Fruit fly (Drosophila melanogaster) whole organism, embryonic: ENCODE results near the gene CG42795.
A peak's percentile ranks its signal among the peaks of the same experiment; 100 is the strongest.

Source experiments
- ATbp ChIP-seq: fragments of 200-800 bp; sonication (Bioruptor generic); optimal IDR thresholded peaks from 2 replicates; lab custom pipeline; 2017; ENCODE audit warnings: missing biosample characterization, mild to moderate bottlenecking, missing genetic modification characterization, missing genetic modification reagents
- Ada2b ChIP-seq: fragments of 200-800 bp; sonication (Bioruptor generic); IDR thresholded peaks from 2 replicates; pipeline ENCODE4 v1.3.6; 2022; ENCODE audit warnings: missing biosample characterization, missing genetic modification characterization
- Asciz ChIP-seq: fragments of 200-800 bp; sonication (Bioruptor generic); optimal IDR thresholded peaks from 2 replicates; lab custom pipeline; 2017; ENCODE audit warnings: missing biosample characterization, mild to moderate bottlenecking, missing genetic modification characterization, missing genetic modification reagents
- B-H1 ChIP-seq: fragments of 200-800 bp; sonication (Bioruptor generic); IDR thresholded peaks from 3 replicates; pipeline ENCODE4 v1.3.6; 2022; ENCODE audit warnings: missing biosample characterization, missing genetic modification characterization
- BEAF-32 ChIP-seq: fragments of 200-800 bp; sonication (Bioruptor generic); optimal IDR thresholded peaks from 3 replicates; lab custom pipeline; 2017; ENCODE audit warnings: missing biosample characterization, missing genetic modification characterization, mild to moderate bottlenecking, moderate library complexity, missing genetic modification reagents
- Bteb2 ChIP-seq: fragments of 200-800 bp; sonication (Bioruptor generic); optimal IDR thresholded peaks from 2 replicates; lab custom pipeline; 2016; ENCODE audit warnings: missing biosample characterization, missing genetic modification characterization
- CG10209 ChIP-seq: fragments of 200-800 bp; sonication (Bioruptor generic); optimal IDR thresholded peaks from 3 replicates; lab custom pipeline; 2017; ENCODE audit warnings: missing biosample characterization, mild to moderate bottlenecking, missing genetic modification characterization, missing genetic modification reagents
- CG10543 ChIP-seq: fragments of 200-800 bp; sonication (Bioruptor generic); optimal IDR thresholded peaks from 3 replicates; lab custom pipeline; 2017; ENCODE audit warnings: missing biosample characterization, mild to moderate bottlenecking, missing genetic modification characterization, moderate library complexity
- CG12071 ChIP-seq: fragments of 200-800 bp; sonication (Bioruptor generic); optimal IDR thresholded peaks from 3 replicates; lab custom pipeline; 2018; ENCODE audit warnings: missing biosample characterization, mild to moderate bottlenecking, missing genetic modification characterization
- CG12236 ChIP-seq: fragments of 200-800 bp; sonication (Bioruptor generic); optimal IDR thresholded peaks from 2 replicates; lab custom pipeline; 2016; ENCODE audit warnings: missing biosample characterization, missing genetic modification characterization
- CG13894 ChIP-seq: fragments of 200-800 bp; sonication (Bioruptor generic); optimal IDR thresholded peaks from 3 replicates; lab custom pipeline; 2018; ENCODE audit warnings: missing biosample characterization, mild to moderate bottlenecking, missing genetic modification characterization, moderate library complexity
- CG14050 ChIP-seq: fragments of 200-800 bp; sonication (Bioruptor generic); IDR thresholded peaks from 3 replicates; pipeline ENCODE4 v1.3.6; 2022; ENCODE audit warnings: missing biosample characterization, missing genetic modification characterization
- CG1602 ChIP-seq: fragments of 200-800 bp; sonication (Bioruptor generic); optimal IDR thresholded peaks from 3 replicates; lab custom pipeline; 2016; ENCODE audit warnings: missing biosample characterization, missing genetic modification characterization
- CG1603 ChIP-seq: fragments of 200-800 bp; sonication (Bioruptor generic); optimal IDR thresholded peaks from 2 replicates; lab custom pipeline; 2019; ENCODE audit warnings: missing biosample characterization, mild to moderate bottlenecking, missing genetic modification characterization, moderate library complexity
- CG18764 ChIP-seq: fragments of 200-800 bp; sonication (Bioruptor generic); optimal IDR thresholded peaks from 3 replicates; lab custom pipeline; 2016; ENCODE audit warnings: missing biosample characterization, missing genetic modification characterization
- CG2199 ChIP-seq: fragments of 200-800 bp; sonication (Bioruptor generic); IDR thresholded peaks from 3 replicates; pipeline ENCODE4 v1.3.6; 2022; ENCODE audit warnings: missing biosample characterization, missing genetic modification characterization
- CG2889 ChIP-seq: fragments of 200-800 bp; sonication (Bioruptor generic); IDR thresholded peaks from 3 replicates; pipeline ENCODE4 v1.3.6; 2022; ENCODE audit warnings: missing biosample characterization, missing genetic modification characterization
- CG34224 ChIP-seq: fragments of 200-800 bp; sonication (Bioruptor generic); IDR thresholded peaks from 3 replicates; pipeline ENCODE4 v1.3.6; 2022; ENCODE audit warnings: missing biosample characterization, missing genetic modification characterization; ENCODE audit not compliant: partially characterized antibody
- CG4328 ChIP-seq: fragments of 200-800 bp; sonication (Bioruptor generic); optimal IDR thresholded peaks from 3 replicates; lab custom pipeline; 2017; ENCODE audit warnings: missing biosample characterization, missing genetic modification reagents, missing genetic modification characterization
- CG4730 ChIP-seq: fragments of 200-800 bp; sonication (Bioruptor generic); IDR thresholded peaks from 2 replicates; pipeline ENCODE4 v1.3.6; 2022; ENCODE audit warnings: missing biosample characterization, missing genetic modification characterization
- CG4820 ChIP-seq: fragments of 200-800 bp; sonication (Bioruptor generic); optimal IDR thresholded peaks from 3 replicates; lab custom pipeline; 2016; ENCODE audit warnings: missing biosample characterization, missing genetic modification characterization
- CG4854 ChIP-seq: fragments of 200-800 bp; sonication (Bioruptor generic); optimal IDR thresholded peaks from 2 replicates; lab custom pipeline; 2016; ENCODE audit warnings: missing biosample characterization, missing genetic modification characterization, inconsistent platforms
- CG6272 ChIP-seq: fragments of 200-800 bp; sonication (Bioruptor generic); IDR thresholded peaks from 2 replicates; pipeline ENCODE4 v1.3.6; 2022; ENCODE audit warnings: missing biosample characterization, missing genetic modification characterization
- CG6854 ChIP-seq: fragments of 200-800 bp; sonication (Bioruptor generic); optimal IDR thresholded peaks from 3 replicates; lab custom pipeline; 2017; ENCODE audit warnings: missing biosample characterization, mild to moderate bottlenecking, missing genetic modification characterization
- Ets97D ChIP-seq: fragments of 200-800 bp; sonication (Bioruptor generic); optimal IDR thresholded peaks from 3 replicates; lab custom pipeline; 2016; ENCODE audit warnings: missing biosample characterization, missing genetic modification characterization
- Max ChIP-seq: fragments of 200-800 bp; sonication (Bioruptor generic); optimal IDR thresholded peaks from 2 replicates; lab custom pipeline; 2016; ENCODE audit warnings: missing biosample characterization, mild to moderate bottlenecking, missing genetic modification characterization
- Med ChIP-seq: fragments of 200-800 bp; sonication (Bioruptor generic); peaks from one replicate; lab custom pipeline; 2016; ENCODE audit warnings: missing biosample characterization, missing genetic modification characterization, mild to moderate bottlenecking, inconsistent platforms, moderate library complexity
- Nf-YA ChIP-seq: fragments of 200-800 bp; sonication (Bioruptor generic); IDR thresholded peaks from 2 replicates; pipeline ENCODE4 v1.3.6; 2022; ENCODE audit warnings: missing biosample characterization, missing genetic modification characterization
- Pdp1 ChIP-seq, 2 experiments: fragments of 200-800 bp; sonication (Bioruptor generic); optimal IDR thresholded peaks; 3 replicates each; lab custom pipeline; 2016; ENCODE audit warnings: missing biosample characterization in 2 of 2, missing genetic modification characterization in 2 of 2, mild to moderate bottlenecking in 1 of 2, moderate library complexity in 1 of 2
- Scr ChIP-seq: fragments of 200-800 bp; sonication (Bioruptor generic); IDR thresholded peaks from 2 replicates; pipeline ENCODE4 v1.3.6; 2022; ENCODE audit warnings: missing biosample characterization, missing genetic modification characterization; ENCODE audit not compliant: partially characterized antibody
- Side ChIP-seq: fragments of 200-800 bp; sonication (Bioruptor generic); optimal IDR thresholded peaks from 2 replicates; lab custom pipeline; 2016; ENCODE audit warnings: missing biosample characterization, missing genetic modification characterization
- Sox100B ChIP-seq: fragments of 200-800 bp; sonication (Bioruptor generic); optimal IDR thresholded peaks from 3 replicates; lab custom pipeline; 2018; ENCODE audit warnings: missing biosample characterization, mild to moderate bottlenecking, missing genetic modification characterization
- Sox102F ChIP-seq: fragments of 200-800 bp; sonication (Bioruptor generic); optimal IDR thresholded peaks from 2 replicates; lab custom pipeline; 2018; ENCODE audit warnings: missing biosample characterization, mild to moderate bottlenecking, missing genetic modification characterization, moderate library complexity
- Spps ChIP-seq: fragments of 200-800 bp; sonication (Bioruptor generic); optimal IDR thresholded peaks from 2 replicates; lab custom pipeline; 2018; ENCODE audit warnings: missing biosample characterization, mild to moderate bottlenecking, missing genetic modification characterization
- Ssrp ChIP-seq: fragments of 200-800 bp; sonication (Bioruptor generic); optimal IDR thresholded peaks from 2 replicates; lab custom pipeline; 2018; ENCODE audit warnings: missing biosample characterization, mild to moderate bottlenecking, missing genetic modification characterization, moderate library complexity
- Tbp ChIP-seq: fragments of >200 bp; optimal IDR thresholded peaks from 2 replicates; lab custom pipeline; 2018; ENCODE audit warnings: missing biosample characterization, missing genetic modification characterization
- Usf ChIP-seq: fragments of 200-800 bp; sonication (Bioruptor generic); optimal IDR thresholded peaks from 2 replicates; lab custom pipeline; 2017; ENCODE audit warnings: missing genotype, missing biosample characterization, missing genetic modification characterization
- amos ChIP-seq: fragments of 200-800 bp; sonication (Bioruptor generic); IDR thresholded peaks from 2 replicates; pipeline ENCODE4 v1.3.6; 2022; ENCODE audit warnings: missing biosample characterization, missing genetic modification characterization; ENCODE audit not compliant: partially characterized antibody
- chinmo ChIP-seq: fragments of 200-800 bp; sonication (Bioruptor generic); IDR thresholded peaks from 4 replicates; pipeline ENCODE4 v1.3.6; 2022; ENCODE audit warnings: missing biosample characterization, missing genetic modification characterization; ENCODE audit not compliant: partially characterized antibody
- disco-r ChIP-seq: fragments of 200-800 bp; sonication (Bioruptor generic); optimal IDR thresholded peaks from 2 replicates; lab custom pipeline; 2016; ENCODE audit warnings: missing biosample characterization, missing genetic modification characterization
- fru ChIP-seq: fragments of >200 bp; optimal IDR thresholded peaks from 2 replicates; lab custom pipeline; 2017
- her ChIP-seq: fragments of 200-800 bp; sonication (Bioruptor generic); optimal IDR thresholded peaks from 2 replicates; lab custom pipeline; 2016; ENCODE audit warnings: missing biosample characterization, missing genetic modification characterization
- ind ChIP-seq: fragments of 200-800 bp; sonication (Bioruptor generic); optimal IDR thresholded peaks from 3 replicates; lab custom pipeline; 2016; ENCODE audit warnings: missing biosample characterization, missing genetic modification characterization
- klu ChIP-seq: fragments of 200-800 bp; sonication (Bioruptor generic); IDR thresholded peaks from 2 replicates; pipeline ENCODE4 v1.3.6; 2022; ENCODE audit warnings: missing biosample characterization, missing genetic modification characterization
- seq ChIP-seq: fragments of 200-800 bp; sonication (Bioruptor generic); IDR thresholded peaks from 2 replicates; pipeline ENCODE4 v1.3.6; 2022; ENCODE audit warnings: missing biosample characterization, missing genetic modification characterization
- slbo ChIP-seq: fragments of 200-800 bp; sonication (Bioruptor generic); IDR thresholded peaks from 2 replicates; pipeline ENCODE4 v1.3.6; 2022; ENCODE audit warnings: missing biosample characterization, missing genetic modification characterization
- so ChIP-seq: fragments of 200-800 bp; sonication (Bioruptor generic); IDR thresholded peaks from 3 replicates; pipeline ENCODE4 v1.3.6; 2022; ENCODE audit warnings: missing biosample characterization, missing genetic modification characterization
- tx ChIP-seq: fragments of 200-800 bp; sonication (Bioruptor generic); optimal IDR thresholded peaks from 2 replicates; lab custom pipeline; 2016; ENCODE audit warnings: missing biosample characterization, missing genetic modification characterization
- vvl ChIP-seq: fragments of 200-800 bp; sonication (Bioruptor generic); IDR thresholded peaks from 2 replicates; pipeline ENCODE4 v1.3.6; 2022; ENCODE audit warnings: missing biosample characterization, missing genetic modification characterization
- wor ChIP-seq: fragments of 200-800 bp; sonication (Bioruptor generic); IDR thresholded peaks from 2 replicates; pipeline ENCODE4 v1.3.6; 2022; ENCODE audit warnings: missing biosample characterization, missing genetic modification characterization

The CG42795 gene

DNA sequence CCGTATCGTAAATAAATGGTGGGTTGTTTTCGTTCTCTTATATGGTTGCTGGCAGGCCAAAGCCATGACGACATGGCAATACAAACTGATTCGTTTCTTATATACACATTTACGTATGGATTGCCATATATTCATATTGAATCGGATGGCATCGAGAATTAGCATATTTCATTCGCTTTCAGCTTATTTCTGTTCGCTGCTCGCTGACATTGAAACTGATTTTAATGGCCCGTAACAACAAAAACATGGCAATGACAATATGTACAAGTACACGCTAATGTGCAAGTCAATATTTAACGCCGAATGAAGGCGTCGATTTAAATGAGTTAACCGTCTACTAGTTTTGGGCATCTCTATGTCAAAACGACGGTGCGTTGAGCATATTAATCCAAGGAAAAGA is 39.5 kb upstream of the CG42795 start (continued):
- TF ChIP-seq chinmo = peak; percentile 52; the same call in 1 of the 4 replicates
- peak; percentile 28 for TF ChIP-seq CG13894 (tag; lab: Kevin White, UChicago)
- no peak for TF ChIP-seq Side (GFP tag; lab: Kevin White, UChicago)
- no peak for TF ChIP-seq CG6272 (GFP tag; lab: Robert Waterston, UW)
- TF ChIP-seq CG4820 (GFP tag; lab: Kevin White, UChicago) = no peak
- TF ChIP-seq CG2889 (GFP tag; lab: Robert Waterston, UW) = no peak
- TF ChIP-seq CG6854 = peak; percentile 2
- 0 out of 3 replicates have a peak, but pooled peaks have one; percentile 61 for TF ChIP-seq so (GFP tag; lab: Robert Waterston, UW)
- peak; percentile 22 for TF ChIP-seq CG4328 (GFP tag; lab: Kevin White, UChicago)
- TF ChIP-seq Asciz = peak; percentile 55
- no peak for TF ChIP-seq Spps (tag; lab: Kevin White, UChicago)
- TF ChIP-seq Med (GFP tag; lab: Kevin White, UChicago) = peak; percentile 84
- peak; percentile 63 for TF ChIP-seq ATbp (GFP tag; lab: Kevin White, UChicago)
- peak; percentile 61 for TF ChIP-seq CG10543 (GFP tag; lab: Kevin White, UChicago)
- TF ChIP-seq CG10209 (GFP tag; lab: Kevin White, UChicago) = peak; percentile 50
- TF ChIP-seq CG4730 (GFP tag; lab: Robert Waterston, UW) = no peak

DNA sequence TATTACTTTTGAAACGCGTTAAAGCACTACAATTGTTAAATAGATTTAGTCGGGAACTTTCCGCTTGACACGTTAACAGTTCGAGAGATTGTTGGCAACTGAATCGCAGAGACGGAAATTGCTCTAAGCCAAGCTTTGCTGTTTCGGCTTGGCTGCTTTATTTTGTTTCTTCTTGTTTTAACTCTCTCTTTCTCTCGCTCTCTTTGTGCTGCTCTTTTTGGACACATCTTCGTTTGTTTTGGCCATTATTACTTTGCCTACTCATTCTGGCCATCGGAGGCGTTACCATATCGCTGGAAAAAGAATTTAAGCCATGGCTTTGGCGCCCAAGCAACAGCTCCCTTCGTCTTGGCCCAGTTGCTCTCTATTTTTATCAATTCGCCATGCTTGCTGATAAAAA is 36.0 kb upstream of the CG42795 start, which contains the start of gene CG12814:
TSS of gene CG12814 (minus strand) at position 84 of the 400 bp plus-strand sequence.
- peak; percentile 33; the same call in 1 of the 3 replicates for TF ChIP-seq CG34224 (GFP tag; lab: Robert Waterston, UW)
- TF ChIP-seq slbo (GFP tag; lab: Robert Waterston, UW) = no peak
- TF ChIP-seq CG1603 = no peak
- TF ChIP-seq CG4854 (GFP tag; lab: Kevin White, UChicago) = no peak
- TF ChIP-seq tx = no peak
- no peak for TF ChIP-seq Sox100B (GFP tag; lab: Kevin White, UChicago)
- TF ChIP-seq CG18764 (GFP tag; lab: Kevin White, UChicago) = no peak
- TF ChIP-seq Usf = no peak
- TF ChIP-seq ind (GFP tag; lab: Kevin White, UChicago) = no peak
- no peak for TF ChIP-seq Ada2b (GFP tag; lab: Robert Waterston, UW)
- no peak for TF ChIP-seq seq
- no peak for TF ChIP-seq B-H1 (GFP tag; lab: Robert Waterston, UW)
- TF ChIP-seq Nf-YA = no peak
- TF ChIP-seq Tbp (GFP tag; lab: Kevin White, UChicago) = no peak
- 0 out of 4 replicates have a peak, but pooled peaks have one; percentile 41 for TF ChIP-seq chinmo
- TF ChIP-seq her = no peak
- no peak for TF ChIP-seq klu (GFP tag; lab: Robert Waterston, UW)
- no peak for TF ChIP-seq Ssrp (tag; lab: Kevin White, UChicago)
- no peak for TF ChIP-seq Ets97D (GFP tag; lab: Kevin White, UChicago)
- TF ChIP-seq CG1602 (GFP tag; lab: Kevin White, UChicago) = no peak
- no peak for TF ChIP-seq disco-r (GFP tag; lab: Kevin White, UChicago)
- no peak for TF ChIP-seq CG2889 (GFP tag; lab: Robert Waterston, UW)
- TF ChIP-seq Pdp1 (GFP tag; optimal IDR thresholded peaks at IDR 0.05; lab: Kevin White, UChicago) = no peak
- no peak for TF ChIP-seq CG12236 (GFP tag; lab: Kevin White, UChicago)
- TF ChIP-seq CG14050 (GFP tag; lab: Robert Waterston, UW) = no peak
- TF ChIP-seq fru (lab: Kevin White, UChicago) = no peak
- no peak for TF ChIP-seq Sox102F (GFP tag; lab: Kevin White, UChicago)
- TF ChIP-seq wor = no peak
- no peak for TF ChIP-seq Bteb2
- TF ChIP-seq CG2199 = no peak
- TF ChIP-seq vvl (GFP tag; lab: Robert Waterston, UW) = peak; percentile 11; the same call in 1 of the 2 replicates
- no peak for TF ChIP-seq Max (GFP tag; lab: Kevin White, UChicago)
- TF ChIP-seq CG12071 = no peak
- TF ChIP-seq CG10209 (GFP tag; lab: Kevin White, UChicago) = no peak
- peak; percentile 24; the same call in 1 of the 2 replicates for TF ChIP-seq Scr
- no peak for TF ChIP-seq BEAF-32
- TF ChIP-seq amos (GFP tag; lab: Robert Waterston, UW) = peak; percentile 35; the same call in 1 of the 2 replicates
